Fruit fly (Drosophila melanogaster) whole organism, embryonic: Measurements from ENCODE around the gene VhaM9.7-d.

ENCODE experiments used
- Aef1 ChIP-seq: fragments of 200-800 bp; sonication (Bioruptor generic); IDR thresholded peaks from 3 replicates; pipeline ENCODE4 v1.3.6; 2022; ENCODE audit warnings: missing biosample characterization, missing genetic modification characterization
- Atf6 ChIP-seq: fragments of 200-800 bp; sonication (Bioruptor generic); IDR thresholded peaks from 2 replicates; pipeline ENCODE4 v1.3.6; 2022; ENCODE audit warnings: missing biosample characterization, missing genetic modification characterization
- BEAF-32 ChIP-seq: fragments of 200-800 bp; sonication (Bioruptor generic); optimal IDR thresholded peaks from 3 replicates; lab custom pipeline; 2017; ENCODE audit warnings: missing biosample characterization, missing genetic modification characterization, mild to moderate bottlenecking, moderate library complexity, missing genetic modification reagents
- Bdp1 ChIP-seq: fragments of 200-800 bp; sonication (Bioruptor generic); optimal IDR thresholded peaks from 3 replicates; lab custom pipeline; 2016; ENCODE audit warnings: missing biosample characterization, missing genetic modification characterization
- BtbVII ChIP-seq: fragments of 200-800 bp; sonication (Bioruptor generic); optimal IDR thresholded peaks from 3 replicates; lab custom pipeline; 2017; ENCODE audit warnings: missing biosample characterization, mild to moderate bottlenecking, missing genetic modification characterization
- CG10979 ChIP-seq: fragments of 200-800 bp; sonication (Bioruptor generic); optimal IDR thresholded peaks from 2 replicates; lab custom pipeline; 2018; ENCODE audit warnings: missing biosample characterization, mild to moderate bottlenecking, missing genetic modification characterization, moderate library complexity
- CG11695 ChIP-seq: fragments of 200-800 bp; sonication (Bioruptor generic); IDR thresholded peaks from 3 replicates; pipeline ENCODE4 v1.3.6; 2022; ENCODE audit warnings: missing biosample characterization, missing genetic modification characterization
- CG14014 ChIP-seq: fragments of 200-800 bp; sonication (Bioruptor generic); IDR thresholded peaks from 2 replicates; pipeline ENCODE4 v1.3.6; 2022; ENCODE audit warnings: missing biosample characterization, missing genetic modification characterization
- CG1603 ChIP-seq: fragments of 200-800 bp; sonication (Bioruptor generic); optimal IDR thresholded peaks from 2 replicates; lab custom pipeline; 2019; ENCODE audit warnings: missing biosample characterization, mild to moderate bottlenecking, missing genetic modification characterization, moderate library complexity
- CG16815 ChIP-seq: fragments of 200-800 bp; sonication (Bioruptor generic); optimal IDR thresholded peaks from 3 replicates; lab custom pipeline; 2017; ENCODE audit warnings: missing biosample characterization, mild to moderate bottlenecking, missing genetic modification characterization
- CG17912 ChIP-seq: fragments of 200-800 bp; sonication (Bioruptor generic); optimal IDR thresholded peaks from 2 replicates; lab custom pipeline; 2018; ENCODE audit warnings: missing biosample characterization, mild to moderate bottlenecking, missing genetic modification characterization
- CG2678 ChIP-seq: fragments of 200-800 bp; sonication (Bioruptor generic); optimal IDR thresholded peaks from 3 replicates; lab custom pipeline; 2019; ENCODE audit warnings: missing biosample characterization, mild to moderate bottlenecking, missing genetic modification characterization, moderate library complexity
- CG32532 ChIP-seq: fragments of 200-800 bp; sonication (Bioruptor generic); IDR thresholded peaks from 2 replicates; pipeline ENCODE4 v1.3.6; 2022; ENCODE audit warnings: missing biosample characterization, missing genetic modification characterization
- CG3995 ChIP-seq: fragments of 200-800 bp; sonication (Bioruptor generic); optimal IDR thresholded peaks from 3 replicates; lab custom pipeline; 2016; ENCODE audit warnings: missing biosample characterization, missing genetic modification characterization
- CG42726 ChIP-seq: fragments of 200-800 bp; sonication (Bioruptor generic); IDR thresholded peaks from 2 replicates; pipeline ENCODE4 v1.3.6; 2022; ENCODE audit warnings: missing biosample characterization, missing genetic modification characterization; ENCODE audit not compliant: partially characterized antibody
- CG4360 ChIP-seq: fragments of 200-800 bp; sonication (Bioruptor generic); IDR thresholded peaks from 2 replicates; pipeline ENCODE4 v1.3.6; 2022; ENCODE audit warnings: missing biosample characterization, missing genetic modification characterization
- CG7963 ChIP-seq: fragments of 200-800 bp; sonication (Bioruptor generic); IDR thresholded peaks from 3 replicates; pipeline ENCODE4 v1.3.6; 2022; ENCODE audit warnings: missing biosample characterization, missing genetic modification characterization; ENCODE audit not compliant: partially characterized antibody
- CG8359 ChIP-seq: fragments of 200-800 bp; sonication (Bioruptor generic); optimal IDR thresholded peaks from 2 replicates; lab custom pipeline; 2017; ENCODE audit warnings: missing biosample characterization, mild to moderate bottlenecking, missing genetic modification characterization, borderline replicate concordance
- CG9609 ChIP-seq: fragments of 200-800 bp; sonication (Bioruptor generic); optimal IDR thresholded peaks from 3 replicates; lab custom pipeline; 2016; ENCODE audit warnings: missing biosample characterization, missing genetic modification characterization
- CG9727 ChIP-seq: fragments of 200-800 bp; sonication (Bioruptor generic); optimal IDR thresholded peaks from 3 replicates; lab custom pipeline; 2017; ENCODE audit warnings: missing biosample characterization, mild to moderate bottlenecking, missing genetic modification characterization
- D ChIP-seq, 2 experiments: fragments of 200-800 bp in 1 of 2; fragments of >200 bp in 1 of 2; sonication (Bioruptor generic) in 1 of 2; optimal IDR thresholded peaks; 2 replicates in 1 of 2; 3 replicates in 1 of 2; lab custom pipeline; 2017; ENCODE audit warnings: mild to moderate bottlenecking in 1 of 2, missing biosample characterization in 1 of 2, missing genetic modification characterization in 1 of 2, missing genetic modification reagents in 1 of 2
- ERR ChIP-seq: fragments of 200-800 bp; sonication (Bioruptor generic); optimal IDR thresholded peaks from 2 replicates; lab custom pipeline; 2016; ENCODE audit warnings: missing biosample characterization, missing genetic modification characterization
- Fer3 ChIP-seq: fragments of 200-800 bp; sonication (Bioruptor generic); optimal IDR thresholded peaks from 2 replicates; lab custom pipeline; 2018; ENCODE audit warnings: missing biosample characterization, mild to moderate bottlenecking, missing genetic modification characterization, moderate library complexity
- Gug ChIP-seq: fragments of 200-800 bp; sonication (Bioruptor generic); IDR thresholded peaks from 4 replicates; pipeline ENCODE4 v1.3.6; 2022; ENCODE audit warnings: missing biosample characterization, missing genetic modification characterization
- HLH54F ChIP-seq: fragments of 200-800 bp; sonication (Bioruptor generic); optimal IDR thresholded peaks from 3 replicates; lab custom pipeline; 2016; ENCODE audit warnings: missing biosample characterization, missing genetic modification characterization
- Hey ChIP-seq: fragments of 200-800 bp; sonication (Bioruptor generic); optimal IDR thresholded peaks from 3 replicates; lab custom pipeline; 2018; ENCODE audit warnings: missing biosample characterization, mild to moderate bottlenecking, missing genetic modification characterization
- NFAT ChIP-seq: fragments of 200-800 bp; sonication (Bioruptor generic); IDR thresholded peaks from 2 replicates; pipeline ENCODE4 v1.3.6; 2022; ENCODE audit warnings: missing biosample characterization, missing genetic modification characterization
- Optix ChIP-seq: fragments of 200-800 bp; sonication (Bioruptor generic); IDR thresholded peaks from 3 replicates; pipeline ENCODE4 v1.3.6; 2022; ENCODE audit warnings: missing biosample characterization, missing genetic modification characterization
- Scr ChIP-seq: fragments of 200-800 bp; sonication (Bioruptor generic); IDR thresholded peaks from 2 replicates; pipeline ENCODE4 v1.3.6; 2022; ENCODE audit warnings: missing biosample characterization, missing genetic modification characterization; ENCODE audit not compliant: partially characterized antibody
- Taf1 ChIP-seq: fragments of 200-800 bp; sonication (Bioruptor generic); IDR thresholded peaks from 2 replicates; pipeline ENCODE4 v1.3.6; 2022; ENCODE audit warnings: missing biosample characterization, missing genetic modification characterization
- al ChIP-seq: fragments of 200-800 bp; sonication (Bioruptor generic); IDR thresholded peaks from 2 replicates; pipeline ENCODE4 v1.3.6; 2022; ENCODE audit warnings: missing biosample characterization, missing genetic modification characterization
- aop ChIP-seq: fragments of 200-800 bp; sonication (Bioruptor generic); IDR thresholded peaks from 2 replicates; pipeline ENCODE4 v1.3.6; 2022; ENCODE audit warnings: missing biosample characterization, missing genetic modification characterization
- bab2 ChIP-seq: fragments of 200-800 bp; sonication (Bioruptor generic); optimal IDR thresholded peaks from 2 replicates; lab custom pipeline; 2016; ENCODE audit warnings: missing biosample characterization, missing genetic modification characterization
- bowl ChIP-seq: fragments of 200-800 bp; sonication (Bioruptor generic); IDR thresholded peaks from 2 replicates; pipeline ENCODE4 v1.3.6; 2022; ENCODE audit warnings: missing biosample characterization, missing genetic modification characterization
- dmrt11E ChIP-seq: fragments of 200-800 bp; sonication (Bioruptor generic); optimal IDR thresholded peaks from 3 replicates; lab custom pipeline; 2018; ENCODE audit warnings: missing biosample characterization, mild to moderate bottlenecking, missing genetic modification characterization, moderate library complexity
- exex ChIP-seq: fragments of 200-800 bp; sonication (Bioruptor generic); optimal IDR thresholded peaks from 4 replicates; lab custom pipeline; 2018; ENCODE audit warnings: missing biosample characterization, mild to moderate bottlenecking, missing genetic modification characterization, moderate library complexity
- hth ChIP-seq: fragments of >200 bp; optimal IDR thresholded peaks from 2 replicates; lab custom pipeline; 2017; ENCODE audit warnings: inconsistent platforms
- ind ChIP-seq: fragments of 200-800 bp; sonication (Bioruptor generic); optimal IDR thresholded peaks from 3 replicates; lab custom pipeline; 2016; ENCODE audit warnings: missing biosample characterization, missing genetic modification characterization
- jing ChIP-seq: fragments of 200-800 bp; sonication (Bioruptor generic); optimal IDR thresholded peaks from 2 replicates; lab custom pipeline; 2018; ENCODE audit warnings: missing biosample characterization, mild to moderate bottlenecking, missing genetic modification characterization
- kni ChIP-seq: fragments of 200-800 bp; sonication (Bioruptor generic); optimal IDR thresholded peaks from 3 replicates; lab custom pipeline; 2017; ENCODE audit warnings: mild to moderate bottlenecking, missing biosample characterization, missing genetic modification reagents, missing genetic modification characterization
- luna ChIP-seq: fragments of 200-800 bp; sonication (Bioruptor generic); optimal IDR thresholded peaks from 2 replicates; lab custom pipeline; 2016; ENCODE audit warnings: missing biosample characterization, missing genetic modification characterization
- maf-S ChIP-seq: fragments of 200-800 bp; sonication (Bioruptor generic); optimal IDR thresholded peaks from 2 replicates; lab custom pipeline; 2016; ENCODE audit warnings: missing biosample characterization, missing genetic modification characterization
- nmo ChIP-seq: fragments of 200-800 bp; sonication (Bioruptor generic); optimal IDR thresholded peaks from 2 replicates; lab custom pipeline; 2018; ENCODE audit warnings: missing biosample characterization, mild to moderate bottlenecking, missing genetic modification characterization, moderate library complexity
- onecut ChIP-seq: fragments of 200-800 bp; sonication (Bioruptor generic); IDR thresholded peaks from 2 replicates; pipeline ENCODE4 v1.3.6; 2022; ENCODE audit warnings: missing biosample characterization, missing genetic modification characterization
- pho ChIP-seq: fragments of 200-800 bp; sonication (Bioruptor generic); optimal IDR thresholded peaks from 2 replicates; lab custom pipeline; 2016; ENCODE audit warnings: missing biosample characterization, missing genetic modification characterization
- sens-2 ChIP-seq: fragments of 200-800 bp; sonication (Bioruptor generic); IDR thresholded peaks from 2 replicates; pipeline ENCODE4 v1.3.6; 2022; ENCODE audit warnings: missing biosample characterization, missing genetic modification characterization
- toy ChIP-seq: fragments of 200-800 bp; sonication (Bioruptor generic); IDR thresholded peaks from 2 replicates; pipeline ENCODE4 v1.3.6; 2022; ENCODE audit warnings: missing biosample characterization, missing genetic modification characterization
- trem ChIP-seq: fragments of 200-800 bp; optimal IDR thresholded peaks from 3 replicates; lab custom pipeline; 2019; ENCODE audit warnings: missing biosample characterization, mild to moderate bottlenecking, missing genetic modification characterization, moderate library complexity
- twi ChIP-seq: fragments of 200-800 bp; optimal IDR thresholded peaks from 2 replicates; lab custom pipeline; 2019; ENCODE audit warnings: missing biosample characterization, mild to moderate bottlenecking, missing genetic modification characterization, moderate library complexity
- tx ChIP-seq: fragments of 200-800 bp; sonication (Bioruptor generic); optimal IDR thresholded peaks from 2 replicates; lab custom pipeline; 2016; ENCODE audit warnings: missing biosample characterization, missing genetic modification characterization
- wek ChIP-seq: fragments of 200-800 bp; sonication (Bioruptor generic); optimal IDR thresholded peaks from 3 replicates; lab custom pipeline; 2018; ENCODE audit warnings: missing biosample characterization, mild to moderate bottlenecking, missing genetic modification characterization, moderate library complexity
- zfh1 ChIP-seq: fragments of 200-800 bp; sonication (Bioruptor generic); IDR thresholded peaks from 3 replicates; pipeline ENCODE4 v1.3.6; 2022; ENCODE audit warnings: missing biosample characterization, missing genetic modification characterization

Gene VhaM9.7-d

dm6 chr3R:16991781-16992180 lies 16.8 kb downstream of the VhaM9.7-d start, which contains the start of gene EMC2B (continued):
- TF ChIP-seq D (optimal IDR thresholded peaks at IDR 0.05; lab: Kevin White, UChicago) (no peak), D (GFP tag; optimal IDR thresholded peaks at IDR 0.05; lab: Kevin White, UChicago) (no peak), bowl (no peak), zfh1 (GFP tag; lab: Robert Waterston, UW) (no peak), Hey (tag; lab: Kevin White, UChicago) (no peak), CG11695 (GFP tag; lab: Robert Waterston, UW) (no peak), dmrt11E (tag; lab: Kevin White, UChicago) (peak; percentile 29), twi (tag; lab: Kevin White, UChicago) (no peak), CG7963 (no peak), CG42726 (no peak), Atf6 (no peak), CG32532 (no peak), tx (peak; percentile 13), kni (GFP tag; lab: Kevin White, UChicago) (no peak), exex (no peak), CG1603 (tag; lab: Kevin White, UChicago) (peak; percentile 70), CG3995 (peak; percentile 2), wek (GFP tag; lab: Kevin White, UChicago) (no peak), ind (peak; percentile 36), CG8359 (GFP tag; lab: Kevin White, UChicago) (no peak), CG4360 (GFP tag; lab: Robert Waterston, UW) (no peak), sens-2 (GFP tag; lab: Robert Waterston, UW) (no peak), CG14014 (GFP tag; lab: Robert Waterston, UW) (no peak), NFAT (GFP tag; lab: Robert Waterston, UW) (no peak), hth (lab: Kevin White, UChicago) (no peak), al (no peak), CG10979 (tag; lab: Kevin White, UChicago) (no peak), CG9727 (GFP tag; lab: Kevin White, UChicago) (peak; percentile 16), aop (GFP tag; lab: Robert Waterston, UW) (no peak), nmo (GFP tag; lab: Kevin White, UChicago) (peak; percentile 41), CG16815 (GFP tag; lab: Kevin White, UChicago) (no peak), bab2 (GFP tag; lab: Kevin White, UChicago) (peak; percentile 21), pho (GFP tag; lab: Kevin White, UChicago) (no peak), toy (GFP tag; lab: Robert Waterston, UW) (no peak), CG9609 (GFP tag; lab: Kevin White, UChicago) (peak; percentile 41), Scr (GFP tag; lab: Robert Waterston, UW) (no peak), ERR (GFP tag; lab: Kevin White, UChicago) (peak; percentile 5), Fer3 (tag; lab: Kevin White, UChicago) (peak; percentile 29), CG2678 (tag; lab: Kevin White, UChicago) (peak; percentile 46), Taf1 (GFP tag; lab: Robert Waterston, UW) (no peak), onecut (GFP tag; lab: Robert Waterston, UW) (no peak; the same call in 1 of the 2 replicates), BEAF-32 (GFP tag; lab: Kevin White, UChicago) (peak; percentile 31), CG17912 (peak; percentile 40), maf-S (GFP tag; lab: Kevin White, UChicago) (peak; percentile 33), Gug (GFP tag; lab: Robert Waterston, UW) (peak; percentile 43; the same call in 2 of the 4 replicates), HLH54F (GFP tag; lab: Kevin White, UChicago) (peak; percentile 39), BtbVII (GFP tag; lab: Kevin White, UChicago) (no peak), Aef1 (GFP tag; lab: Robert Waterston, UW) (no peak), jing (GFP tag; lab: Kevin White, UChicago) (no peak), Bdp1 (GFP tag; lab: Kevin White, UChicago) (no peak), Optix (GFP tag; lab: Robert Waterston, UW) (no peak), trem (tag; lab: Kevin White, UChicago) (peak; percentile 99), luna (GFP tag; lab: Kevin White, UChicago) (no peak)
